Fruit fly (Drosophila melanogaster) whole organism, embryonic: Measurements from ENCODE around the gene Rab3GAP1.
A peak's percentile ranks its signal among the peaks of the same experiment; 100 is the strongest.

Source experiments
- Ada2b ChIP-seq: fragments of 200-800 bp; sonication (Bioruptor generic); IDR thresholded peaks from 2 replicates; pipeline ENCODE4 v1.3.6; 2022; ENCODE audit warnings: missing biosample characterization, missing genetic modification characterization
- Adf1 ChIP-seq: fragments of 200-800 bp; sonication (Bioruptor generic); IDR thresholded peaks from 2 replicates; pipeline ENCODE4 v1.3.6; 2022; ENCODE audit warnings: missing biosample characterization, missing genetic modification characterization
- Antp ChIP-seq: fragments of 200-800 bp; sonication (Bioruptor generic); optimal IDR thresholded peaks from 3 replicates; lab custom pipeline; 2016; ENCODE audit warnings: missing biosample characterization, missing genetic modification characterization
- BEAF-32 ChIP-seq: fragments of 200-800 bp; sonication (Bioruptor generic); optimal IDR thresholded peaks from 3 replicates; lab custom pipeline; 2017; ENCODE audit warnings: missing biosample characterization, missing genetic modification characterization, mild to moderate bottlenecking, moderate library complexity, missing genetic modification reagents
- BtbVII ChIP-seq: fragments of 200-800 bp; sonication (Bioruptor generic); optimal IDR thresholded peaks from 3 replicates; lab custom pipeline; 2017; ENCODE audit warnings: missing biosample characterization, mild to moderate bottlenecking, missing genetic modification characterization
- CG10565 ChIP-seq: fragments of 200-800 bp; sonication (Bioruptor generic); optimal IDR thresholded peaks from 3 replicates; lab custom pipeline; 2016; ENCODE audit warnings: missing biosample characterization, mild to moderate bottlenecking, missing genetic modification characterization
- CG11504 ChIP-seq: fragments of 200-800 bp; sonication (Bioruptor generic); optimal IDR thresholded peaks from 3 replicates; lab custom pipeline; 2019; ENCODE audit warnings: missing biosample characterization, mild to moderate bottlenecking, missing genetic modification characterization, moderate library complexity
- CG1233 ChIP-seq: fragments of 200-800 bp; sonication (Bioruptor generic); optimal IDR thresholded peaks from 4 replicates; lab custom pipeline; 2018; ENCODE audit warnings: missing biosample characterization, mild to moderate bottlenecking, missing genetic modification characterization
- CG13424 ChIP-seq: fragments of 200-800 bp; sonication (Bioruptor generic); optimal IDR thresholded peaks from 2 replicates; lab custom pipeline; 2019; ENCODE audit warnings: missing biosample characterization, mild to moderate bottlenecking, missing genetic modification characterization, moderate library complexity
- CG14050 ChIP-seq: fragments of 200-800 bp; sonication (Bioruptor generic); IDR thresholded peaks from 3 replicates; pipeline ENCODE4 v1.3.6; 2022; ENCODE audit warnings: missing biosample characterization, missing genetic modification characterization
- CG14860 ChIP-seq: fragments of 200-800 bp; sonication (Bioruptor generic); IDR thresholded peaks from 3 replicates; pipeline ENCODE4 v1.3.6; 2022; ENCODE audit warnings: missing biosample characterization, missing genetic modification characterization; ENCODE audit not compliant: partially characterized antibody
- CG15269 ChIP-seq: fragments of 200-800 bp; sonication (Bioruptor generic); optimal IDR thresholded peaks from 2 replicates; lab custom pipeline; 2018; ENCODE audit warnings: missing biosample characterization, mild to moderate bottlenecking, missing genetic modification characterization, moderate library complexity
- CG15479 ChIP-seq: fragments of 200-800 bp; sonication (Bioruptor generic); optimal IDR thresholded peaks from 3 replicates; lab custom pipeline; 2019; ENCODE audit warnings: missing biosample characterization, mild to moderate bottlenecking, missing genetic modification characterization, moderate library complexity
- CG1603 ChIP-seq: fragments of 200-800 bp; sonication (Bioruptor generic); optimal IDR thresholded peaks from 2 replicates; lab custom pipeline; 2019; ENCODE audit warnings: missing biosample characterization, mild to moderate bottlenecking, missing genetic modification characterization, moderate library complexity
- CG2875 ChIP-seq: fragments of 200-800 bp; sonication (Bioruptor generic); optimal IDR thresholded peaks from 2 replicates; lab custom pipeline; 2017; ENCODE audit warnings: missing biosample characterization, mild to moderate bottlenecking, missing genetic modification characterization, missing genetic modification reagents
- CG30020 ChIP-seq: fragments of 200-800 bp; optimal IDR thresholded peaks from 2 replicates; lab custom pipeline; 2019; ENCODE audit warnings: missing biosample characterization, mild to moderate bottlenecking, missing genetic modification characterization, moderate library complexity
- CG30431 ChIP-seq: fragments of 200-800 bp; sonication (Bioruptor generic); optimal IDR thresholded peaks from 2 replicates; lab custom pipeline; 2017; ENCODE audit warnings: missing biosample characterization, missing genetic modification characterization
- CG4282 ChIP-seq: fragments of 200-800 bp; sonication (Bioruptor generic); optimal IDR thresholded peaks from 2 replicates; lab custom pipeline; 2016; ENCODE audit warnings: missing biosample characterization, missing genetic modification characterization
- CG4854 ChIP-seq: fragments of 200-800 bp; sonication (Bioruptor generic); optimal IDR thresholded peaks from 2 replicates; lab custom pipeline; 2016; ENCODE audit warnings: missing biosample characterization, missing genetic modification characterization, inconsistent platforms
- CG5245 ChIP-seq: fragments of 200-800 bp; sonication (Bioruptor generic); optimal IDR thresholded peaks from 3 replicates; lab custom pipeline; 2016; ENCODE audit warnings: missing biosample characterization, missing genetic modification characterization
- CG7372 ChIP-seq: fragments of 200-800 bp; sonication (Bioruptor generic); IDR thresholded peaks from 2 replicates; pipeline ENCODE4 v1.3.6; 2022; ENCODE audit warnings: missing biosample characterization, missing genetic modification characterization
- CG8290 ChIP-seq, 3 experiments: fragments of 200-800 bp; sonication (Bioruptor generic); optimal IDR thresholded peaks; 2 replicates each; lab custom pipeline; 2016 to 2019; ENCODE audit warnings: missing biosample characterization in 3 of 3, missing genetic modification characterization in 3 of 3, mild to moderate bottlenecking in 2 of 3, moderate library complexity in 1 of 3
- CG8388 ChIP-seq: fragments of 200-800 bp; sonication (Bioruptor generic); optimal IDR thresholded peaks from 2 replicates; lab custom pipeline; 2019; ENCODE audit warnings: missing biosample characterization, mild to moderate bottlenecking, missing genetic modification characterization, moderate library complexity
- CG9727 ChIP-seq: fragments of 200-800 bp; sonication (Bioruptor generic); optimal IDR thresholded peaks from 3 replicates; lab custom pipeline; 2017; ENCODE audit warnings: missing biosample characterization, mild to moderate bottlenecking, missing genetic modification characterization
- D19A ChIP-seq: fragments of 200-800 bp; optimal IDR thresholded peaks from 3 replicates; lab custom pipeline; 2019; ENCODE audit warnings: missing biosample characterization, mild to moderate bottlenecking, missing genetic modification characterization, moderate library complexity
- E2f1 ChIP-seq: fragments of 200-800 bp; sonication (Bioruptor generic); IDR thresholded peaks from 2 replicates; pipeline ENCODE4 v1.3.6; 2022; ENCODE audit warnings: missing biosample characterization, missing genetic modification characterization
- E2f2 ChIP-seq: fragments of 200-800 bp; sonication (Bioruptor generic); IDR thresholded peaks from 2 replicates; pipeline ENCODE4 v1.3.6; 2022; ENCODE audit warnings: missing biosample characterization, missing genetic modification characterization
- Ets65A ChIP-seq: fragments of 200-800 bp; sonication (Bioruptor generic); peaks from one replicate; lab custom pipeline; 2016; ENCODE audit warnings: missing biosample characterization, missing genetic modification characterization
- Hsf ChIP-seq: fragments of 200-800 bp; sonication (Bioruptor generic); optimal IDR thresholded peaks from 3 replicates; lab custom pipeline; 2016; ENCODE audit warnings: missing biosample characterization, missing genetic modification characterization
- Mad ChIP-seq: fragments of 200-800 bp; sonication (Bioruptor generic); optimal IDR thresholded peaks from 2 replicates; lab custom pipeline; 2016; ENCODE audit warnings: missing biosample characterization, missing genetic modification characterization
- Mes4 ChIP-seq: fragments of 200-800 bp; sonication (Bioruptor generic); optimal IDR thresholded peaks from 2 replicates; lab custom pipeline; 2016; ENCODE audit warnings: missing biosample characterization, missing genetic modification characterization
- NFAT ChIP-seq: fragments of 200-800 bp; sonication (Bioruptor generic); IDR thresholded peaks from 2 replicates; pipeline ENCODE4 v1.3.6; 2022; ENCODE audit warnings: missing biosample characterization, missing genetic modification characterization
- Ptx1 ChIP-seq: fragments of 200-800 bp; sonication (Bioruptor generic); IDR thresholded peaks from 2 replicates; pipeline ENCODE4 v1.3.6; 2022; ENCODE audit warnings: missing biosample characterization, missing genetic modification characterization
- Sox100B ChIP-seq: fragments of 200-800 bp; sonication (Bioruptor generic); optimal IDR thresholded peaks from 3 replicates; lab custom pipeline; 2018; ENCODE audit warnings: missing biosample characterization, mild to moderate bottlenecking, missing genetic modification characterization
- Sox102F ChIP-seq: fragments of 200-800 bp; sonication (Bioruptor generic); optimal IDR thresholded peaks from 2 replicates; lab custom pipeline; 2018; ENCODE audit warnings: missing biosample characterization, mild to moderate bottlenecking, missing genetic modification characterization, moderate library complexity
- br ChIP-seq: fragments of >200 bp; optimal IDR thresholded peaks from 2 replicates; lab custom pipeline; 2017
- cato ChIP-seq: fragments of 200-800 bp; sonication (Bioruptor generic); optimal IDR thresholded peaks from 2 replicates; lab custom pipeline; 2016; ENCODE audit warnings: missing biosample characterization, missing genetic modification characterization, borderline replicate concordance
- jing ChIP-seq: fragments of 200-800 bp; sonication (Bioruptor generic); optimal IDR thresholded peaks from 2 replicates; lab custom pipeline; 2018; ENCODE audit warnings: missing biosample characterization, mild to moderate bottlenecking, missing genetic modification characterization
- luna ChIP-seq: fragments of 200-800 bp; sonication (Bioruptor generic); optimal IDR thresholded peaks from 2 replicates; lab custom pipeline; 2016; ENCODE audit warnings: missing biosample characterization, missing genetic modification characterization
- mld ChIP-seq: fragments of 200-800 bp; sonication (Bioruptor generic); IDR thresholded peaks from 3 replicates; pipeline ENCODE4 v1.3.6; 2022; ENCODE audit warnings: missing biosample characterization, missing genetic modification characterization; ENCODE audit not compliant: partially characterized antibody
- nerfin-1 ChIP-seq: fragments of 200-800 bp; sonication (Bioruptor generic); optimal IDR thresholded peaks from 3 replicates; lab custom pipeline; 2019; ENCODE audit warnings: missing biosample characterization, mild to moderate bottlenecking, missing genetic modification characterization, moderate library complexity
- oc ChIP-seq: fragments of 200-800 bp; sonication (Bioruptor generic); optimal IDR thresholded peaks from 2 replicates; lab custom pipeline; 2018; ENCODE audit warnings: missing biosample characterization, mild to moderate bottlenecking, missing genetic modification characterization, moderate library complexity
- pnt ChIP-seq: fragments of 200-800 bp; sonication (Bioruptor generic); optimal IDR thresholded peaks from 3 replicates; lab custom pipeline; 2016; ENCODE audit warnings: missing biosample characterization, missing genetic modification characterization
- psq ChIP-seq: fragments of 200-800 bp; sonication (Bioruptor generic); optimal IDR thresholded peaks from 2 replicates; lab custom pipeline; 2017; ENCODE audit warnings: missing biosample characterization, missing genetic modification characterization
- row ChIP-seq: fragments of 200-800 bp; sonication (Bioruptor generic); IDR thresholded peaks from 3 replicates; pipeline ENCODE4 v1.3.6; 2022; ENCODE audit warnings: missing biosample characterization, missing genetic modification characterization
- run ChIP-seq: fragments of 200-800 bp; sonication (Bioruptor generic); optimal IDR thresholded peaks from 3 replicates; lab custom pipeline; 2018; ENCODE audit warnings: missing biosample characterization, mild to moderate bottlenecking, missing genetic modification characterization
- sr ChIP-seq: fragments of 200-800 bp; sonication (Bioruptor generic); IDR thresholded peaks from 3 replicates; pipeline ENCODE4 v1.3.6; 2022; ENCODE audit warnings: missing biosample characterization, missing genetic modification characterization
- tgo ChIP-seq: fragments of 200-800 bp; sonication (Bioruptor generic); IDR thresholded peaks from 3 replicates; pipeline ENCODE4 v1.3.6; 2022; ENCODE audit warnings: missing biosample characterization, missing genetic modification characterization
- twi ChIP-seq: fragments of 200-800 bp; optimal IDR thresholded peaks from 2 replicates; lab custom pipeline; 2019; ENCODE audit warnings: missing biosample characterization, mild to moderate bottlenecking, missing genetic modification characterization, moderate library complexity
- z ChIP-seq: fragments of 200-800 bp; sonication (Bioruptor generic); IDR thresholded peaks from 3 replicates; pipeline ENCODE4 v1.3.6; 2022; ENCODE audit warnings: missing biosample characterization, missing genetic modification characterization

Gene Rab3GAP1

DNA sequence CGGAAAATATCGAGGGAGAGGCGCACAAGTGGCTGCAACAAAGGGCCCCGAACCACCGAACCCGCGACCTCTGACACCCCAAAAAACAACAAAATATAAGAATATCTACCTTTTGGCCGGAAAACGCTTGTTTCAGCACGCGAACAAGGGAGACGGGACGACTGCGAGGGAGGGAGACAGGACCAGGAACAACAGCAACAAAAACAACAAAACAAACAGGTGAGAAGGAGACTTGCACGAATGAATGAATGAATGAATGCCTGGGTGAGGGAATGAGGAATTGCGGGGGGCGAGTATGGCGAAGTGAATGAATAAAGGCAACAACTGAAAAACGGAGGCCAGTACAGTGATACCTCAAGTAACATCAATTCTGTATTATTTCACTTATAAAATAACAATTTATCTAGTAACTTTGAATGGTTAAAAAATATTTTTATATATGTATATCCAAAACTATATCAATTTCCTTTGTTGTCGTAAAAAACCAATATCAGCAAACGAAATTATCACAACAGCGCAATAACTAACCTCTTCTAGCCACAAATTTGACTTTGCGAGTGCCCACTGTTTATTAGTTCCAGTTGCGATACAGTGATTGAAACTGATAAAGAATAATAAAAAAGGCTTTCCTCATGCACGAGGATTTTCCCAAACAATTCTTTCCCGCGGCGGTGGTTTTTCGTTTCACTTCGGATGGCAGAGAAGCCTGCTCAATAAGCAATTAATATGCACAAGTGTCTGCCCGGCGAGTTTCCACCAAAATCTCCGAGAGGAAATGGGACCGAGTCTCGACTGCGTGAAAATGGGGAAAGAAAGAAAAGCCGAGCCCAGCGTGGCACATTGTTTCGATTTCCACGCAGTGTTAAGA is 54.0 kb downstream of the Rab3GAP1 start (continued):
- no peak for TF ChIP-seq CG2875 (GFP tag; lab: Kevin White, UChicago)
- no peak for TF ChIP-seq run
- TF ChIP-seq BEAF-32 (GFP tag; lab: Kevin White, UChicago) = no peak
- peak; percentile 71 for TF ChIP-seq row (GFP tag; lab: Robert Waterston, UW)
- TF ChIP-seq z = no peak
- TF ChIP-seq CG15479 (GFP tag; lab: Kevin White, UChicago) = no peak
- no peak for TF ChIP-seq CG7372
- TF ChIP-seq CG4854 (GFP tag; lab: Kevin White, UChicago) = no peak
- TF ChIP-seq Ada2b (GFP tag; lab: Robert Waterston, UW) = no peak
- TF ChIP-seq tgo (GFP tag; lab: Robert Waterston, UW) = no peak
- TF ChIP-seq nerfin-1 (tag; lab: Kevin White, UChicago) = no peak
- no peak for TF ChIP-seq BtbVII
- peak; percentile 15 for TF ChIP-seq CG1233 (GFP tag; lab: Kevin White, UChicago)
- TF ChIP-seq CG10565 (GFP tag; lab: Kevin White, UChicago) = no peak
- TF ChIP-seq CG8290 (GFP tag; optimal IDR thresholded peaks at IDR 0.05; lab: Kevin White, UChicago) = no peak
- no peak for TF ChIP-seq CG8290 (tag; optimal IDR thresholded peaks at IDR 0.05; lab: Kevin White, UChicago)
- TF ChIP-seq CG5245 (GFP tag; lab: Kevin White, UChicago) = no peak
- no peak for TF ChIP-seq CG30431 (GFP tag; lab: Kevin White, UChicago)
- no peak for TF ChIP-seq luna (GFP tag; lab: Kevin White, UChicago)
- TF ChIP-seq pnt (GFP tag; lab: Kevin White, UChicago) = no peak
- TF ChIP-seq Ptx1 (GFP tag; lab: Robert Waterston, UW) = no peak
- TF ChIP-seq Mes4 (GFP tag; lab: Kevin White, UChicago) = no peak
- TF ChIP-seq CG14050 = no peak
- TF ChIP-seq D19A = peak; percentile 27
- peak; percentile 56 for TF ChIP-seq CG9727 (GFP tag; lab: Kevin White, UChicago)
- no peak for TF ChIP-seq mld (GFP tag; lab: Robert Waterston, UW)
- no peak for TF ChIP-seq CG8388
- no peak for TF ChIP-seq Mad (GFP tag; lab: Kevin White, UChicago)
- TF ChIP-seq CG11504 (tag; lab: Kevin White, UChicago) = peak; percentile 51
- no peak for TF ChIP-seq jing (GFP tag; lab: Kevin White, UChicago)
- TF ChIP-seq psq = peak; percentile 19
- peak; percentile 4 for TF ChIP-seq CG15269 (tag; lab: Kevin White, UChicago)
- no peak for TF ChIP-seq cato (GFP tag; lab: Kevin White, UChicago)
- TF ChIP-seq NFAT (GFP tag; lab: Robert Waterston, UW) = no peak
- no peak for TF ChIP-seq E2f1 (GFP tag; lab: Robert Waterston, UW)
- no peak for TF ChIP-seq CG30020 (tag; lab: Kevin White, UChicago)
- no peak for TF ChIP-seq CG14860 (GFP tag; lab: Robert Waterston, UW)
- TF ChIP-seq Ets65A (GFP tag; lab: Kevin White, UChicago) = peak; percentile 59
- TF ChIP-seq CG13424 (tag; lab: Kevin White, UChicago) = peak; percentile 14
- no peak for TF ChIP-seq sr (GFP tag; lab: Robert Waterston, UW)
- no peak for TF ChIP-seq CG4282
- TF ChIP-seq CG1603 (tag; lab: Kevin White, UChicago) = no peak
- no peak for TF ChIP-seq Sox102F (GFP tag; lab: Kevin White, UChicago)
- TF ChIP-seq twi (tag; lab: Kevin White, UChicago) = no peak
- TF ChIP-seq oc (tag; lab: Kevin White, UChicago) = no peak
- no peak for TF ChIP-seq Hsf
- TF ChIP-seq E2f2 (GFP tag; lab: Robert Waterston, UW) = no peak
- no peak for TF ChIP-seq br (lab: Kevin White, UChicago)
- no peak for TF ChIP-seq Antp (GFP tag; lab: Kevin White, UChicago)
- peak; percentile 16 for TF ChIP-seq Sox100B (GFP tag; lab: Kevin White, UChicago)
- TF ChIP-seq Adf1 (GFP tag; lab: Robert Waterston, UW) = no peak
